Worm (Caenorhabditis elegans) whole organism, L1 larva: Measurements from ENCODE around the gene dnj-7.

Source experiments
- C04F5.9 ChIP-seq: sonication (generic microtip); optimal IDR thresholded peaks from 2 replicates; lab custom pipeline; 2016; ENCODE audit warnings: missing genetic modification characterization, missing compliant biosample characterization
- C16A3.4 ChIP-seq: fragments of 150-350 bp; optimal IDR thresholded peaks from 2 replicates; lab custom pipeline; 2014; ENCODE audit warnings: missing biosample characterization, missing genetic modification characterization
- C34B4.2 ChIP-seq: sonication (generic microtip); optimal IDR thresholded peaks from 2 replicates; lab custom pipeline; 2017; ENCODE audit warnings: mild to moderate bottlenecking, missing genetic modification characterization, missing compliant biosample characterization
- F16B12.6 ChIP-seq: fragments of 150-350 bp; optimal IDR thresholded peaks from 2 replicates; lab custom pipeline; 2014; ENCODE audit warnings: missing biosample characterization, missing genetic modification characterization
- ama-1 ChIP-seq: fragments of 150-350 bp; optimal IDR thresholded peaks from 2 replicates; lab custom pipeline; 2014
- blmp-1 ChIP-seq: fragments of 150-350 bp; optimal IDR thresholded peaks from 2 replicates; lab custom pipeline; 2014; ENCODE audit warnings: missing biosample characterization, missing genetic modification characterization
- ceh-82 ChIP-seq, 3 experiments: fragments of 150-350 bp in 1 of 3; sonication (generic microtip) in 2 of 3; optimal IDR thresholded peaks; 2 replicates each; lab custom pipeline; 2014 to 2017; ENCODE audit warnings: missing biosample characterization in 3 of 3, missing genetic modification characterization in 3 of 3
- dpl-1 ChIP-seq, 3 experiments: fragments of 150-350 bp in 2 of 3; sonication (generic microtip) in 1 of 3; optimal IDR thresholded peaks; 2 replicates each; lab custom pipeline; 2014 to 2017; ENCODE audit warnings: missing biosample characterization in 3 of 3, missing genetic modification characterization in 3 of 3, missing genetic modification reagents in 3 of 3
- dsc-1 ChIP-seq: sonication (generic microtip); optimal IDR thresholded peaks from 2 replicates; lab custom pipeline; 2016; ENCODE audit warnings: mild to moderate bottlenecking, missing genetic modification characterization, missing compliant biosample characterization
- efl-3 ChIP-seq: fragments of 200-800 bp; sonication (Bioruptor generic); optimal IDR thresholded peaks from 2 replicates; lab custom pipeline; 2018; ENCODE audit warnings: mild to moderate bottlenecking, missing genetic modification characterization, missing compliant biosample characterization
- elt-3 ChIP-seq, 6 experiments: fragments of 150-350 bp in 1 of 6; sonication (generic microtip); optimal IDR thresholded peaks; 2 replicates each; lab custom pipeline; 2017 to 2018; ENCODE audit warnings: missing biosample characterization in 6 of 6, missing genetic modification characterization in 6 of 6, inconsistent platforms in 1 of 6
- fkh-4 ChIP-seq: sonication (generic microtip); optimal IDR thresholded peaks from 2 replicates; lab custom pipeline; 2016; ENCODE audit warnings: missing compliant biosample characterization, missing genetic modification characterization, borderline replicate concordance
- fkh-8 ChIP-seq: sonication (generic microtip); optimal IDR thresholded peaks from 2 replicates; lab custom pipeline; 2016; ENCODE audit warnings: mild to moderate bottlenecking, missing genetic modification characterization, missing compliant biosample characterization
- hlh-4 ChIP-seq: sonication (generic microtip); optimal IDR thresholded peaks from 2 replicates; lab custom pipeline; 2016; ENCODE audit warnings: mild to moderate bottlenecking, missing genetic modification characterization, missing compliant biosample characterization
- hpl-2 ChIP-seq: fragments of 150-350 bp; optimal IDR thresholded peaks from 2 replicates; lab custom pipeline; 2014; ENCODE audit warnings: missing biosample characterization, missing genetic modification reagents, missing genetic modification characterization
- irx-1 ChIP-seq: sonication (generic microtip); optimal IDR thresholded peaks from 2 replicates; lab custom pipeline; 2016; ENCODE audit warnings: missing genetic modification characterization, missing compliant biosample characterization
- jun-1 ChIP-seq: fragments of 150-350 bp; optimal IDR thresholded peaks from 2 replicates; lab custom pipeline; 2014; ENCODE audit warnings: missing biosample characterization, missing genetic modification reagents, missing genetic modification characterization
- lin-14 ChIP-seq: fragments of 200-800 bp; sonication (Bioruptor generic); optimal IDR thresholded peaks from 2 replicates; lab custom pipeline; 2018; ENCODE audit warnings: mild to moderate bottlenecking, missing genetic modification characterization, moderate library complexity, missing compliant biosample characterization
- lin-39 ChIP-seq: fragments of 150-350 bp; optimal IDR thresholded peaks from 2 replicates; lab custom pipeline; 2014; ENCODE audit warnings: missing biosample characterization, missing genetic modification reagents, missing genetic modification characterization
- lir-3 ChIP-seq: sonication (generic microtip); optimal IDR thresholded peaks from 2 replicates; lab custom pipeline; 2016; ENCODE audit warnings: mild to moderate bottlenecking, missing genetic modification characterization, moderate library complexity, missing compliant biosample characterization; ENCODE audit not compliant: poor library complexity
- mdl-1 ChIP-seq, 2 experiments: fragments of 150-350 bp; optimal IDR thresholded peaks; 2 replicates each; lab custom pipeline; 2014 to 2017; ENCODE audit warnings: missing biosample characterization in 2 of 2, missing genetic modification characterization in 2 of 2, inconsistent platforms in 1 of 2
- nhr-12 ChIP-seq: sonication (generic microtip); optimal IDR thresholded peaks from 2 replicates; lab custom pipeline; 2017; ENCODE audit warnings: missing biosample characterization, missing genetic modification characterization
- nhr-20 ChIP-seq: sonication (generic microtip); optimal IDR thresholded peaks from 2 replicates; lab custom pipeline; 2016; ENCODE audit warnings: mild to moderate bottlenecking, missing genetic modification characterization, missing compliant biosample characterization
- nhr-237 ChIP-seq: fragments of 150-350 bp; optimal IDR thresholded peaks from 2 replicates; lab custom pipeline; 2014; ENCODE audit warnings: missing biosample characterization, missing genetic modification characterization
- nhr-47 ChIP-seq: sonication (generic microtip); optimal IDR thresholded peaks from 2 replicates; lab custom pipeline; 2016; ENCODE audit warnings: mild to moderate bottlenecking, missing genetic modification characterization, moderate library complexity, missing compliant biosample characterization
- nhr-76 ChIP-seq: sonication (generic microtip); optimal IDR thresholded peaks from 2 replicates; lab custom pipeline; 2017; ENCODE audit warnings: missing biosample characterization, missing genetic modification characterization
- nhr-84 ChIP-seq: sonication (generic microtip); optimal IDR thresholded peaks from 2 replicates; lab custom pipeline; 2017; ENCODE audit warnings: missing biosample characterization, missing genetic modification characterization
- nhr-85 ChIP-seq: sonication (generic microtip); peaks from one replicate; lab custom pipeline; 2016; ENCODE audit warnings: missing genetic modification characterization, inconsistent platforms, missing compliant biosample characterization
- pax-3 ChIP-seq: fragments of 200-800 bp; sonication (Bioruptor generic); optimal IDR thresholded peaks from 2 replicates; lab custom pipeline; 2018; ENCODE audit warnings: mild to moderate bottlenecking, missing genetic modification characterization, moderate library complexity, missing compliant biosample characterization
- pqm-1 ChIP-seq: sonication (generic microtip); optimal IDR thresholded peaks from 3 replicates; lab custom pipeline; 2017; ENCODE audit warnings: missing biosample characterization, missing genetic modification characterization
- snpc-4 ChIP-seq: fragments of 150-350 bp; optimal IDR thresholded peaks from 2 replicates; lab custom pipeline; 2014; ENCODE audit warnings: missing biosample characterization, missing genetic modification characterization
- sox-4 ChIP-seq: sonication (generic microtip); optimal IDR thresholded peaks from 2 replicates; lab custom pipeline; 2016; ENCODE audit warnings: missing genetic modification characterization, missing compliant biosample characterization
- swsn-7 ChIP-seq: sonication (generic microtip); optimal IDR thresholded peaks from 2 replicates; lab custom pipeline; 2016; ENCODE audit warnings: missing genetic modification characterization, missing compliant biosample characterization
- tbx-2 ChIP-seq: sonication (generic microtip); optimal IDR thresholded peaks from 2 replicates; lab custom pipeline; 2016; ENCODE audit warnings: missing genetic modification characterization, missing compliant biosample characterization
- tlp-1 ChIP-seq: fragments of 150-350 bp; optimal IDR thresholded peaks from 2 replicates; lab custom pipeline; 2014; ENCODE audit warnings: missing biosample characterization, missing genetic modification characterization
- unc-130 ChIP-seq: fragments of 150-350 bp; optimal IDR thresholded peaks from 2 replicates; lab custom pipeline; 2017; ENCODE audit warnings: missing biosample characterization, missing genetic modification characterization, inconsistent platforms
- unc-98 ChIP-seq: fragments of 200-800 bp; sonication (Bioruptor generic); IDR thresholded peaks from 2 replicates; pipeline ENCODE4 v1.3.6; 2022; ENCODE audit warnings: missing genetic modification characterization, missing compliant biosample characterization
- vab-15 ChIP-seq: sonication (generic microtip); optimal IDR thresholded peaks from 2 replicates; lab custom pipeline; 2017; ENCODE audit warnings: missing genotype, mild to moderate bottlenecking, missing genetic modification characterization, missing compliant biosample characterization
- xbp-1 ChIP-seq: sonication (generic microtip); optimal IDR thresholded peaks from 2 replicates; lab custom pipeline; 2016; ENCODE audit warnings: missing genetic modification characterization, missing compliant biosample characterization
- zip-4 ChIP-seq: fragments of 200-800 bp; sonication (Bioruptor generic); optimal IDR thresholded peaks from 2 replicates; lab custom pipeline; 2018; ENCODE audit warnings: mild to moderate bottlenecking, missing genetic modification characterization, moderate library complexity, missing compliant biosample characterization

The dnj-7 gene

ce11 chrX:7181627-7182026 lies 12.7 kb upstream of the dnj-7 start (continued):
- peak; percentile 48 for TF ChIP-seq sox-4
- TF ChIP-seq unc-130 (tag; lab: Kevin White, UChicago), result peak; percentile 54
- TF ChIP-seq unc-98 (GFP tag; lab: Robert Waterston, UW), result no peak
- TF ChIP-seq jun-1 (tag; lab: Kevin White, UChicago), result peak; percentile 96
- TF ChIP-seq nhr-76, result no peak
- TF ChIP-seq elt-3 (tag; optimal IDR thresholded peaks at IDR 0.05; lab: Kevin White, UChicago), result peak in 5 of 6 experiments; percentile 17 to 98 (median 85)
- peak; percentile 95 for TF ChIP-seq nhr-20 (tag; lab: Kevin White, UChicago)
- peak; percentile 81 for TF ChIP-seq swsn-7 (tag; lab: Kevin White, UChicago)
- peak; percentile 86 for TF ChIP-seq nhr-237
- peak; percentile 11 to 41 (median 36) for TF ChIP-seq dpl-1 (GFP tag; optimal IDR thresholded peaks at IDR 0.05; lab: Kevin White, UChicago)
- TF ChIP-seq dsc-1, result peak; percentile 69
- TF ChIP-seq nhr-85 (tag; lab: Kevin White, UChicago), result peak; percentile 96
- TF ChIP-seq lin-39 (tag; lab: Kevin White, UChicago), result peak; percentile 53
- TF ChIP-seq pax-3, result peak; percentile 74
- peak; percentile 46 for TF ChIP-seq snpc-4 (tag; lab: Kevin White, UChicago)
- no peak for TF ChIP-seq nhr-12 (tag; lab: Kevin White, UChicago)
- TF ChIP-seq vab-15 (tag; lab: Kevin White, UChicago), result peak; percentile 55
- TF ChIP-seq C34B4.2 (tag; lab: Kevin White, UChicago), result no peak
- peak; percentile 42 to 82 (median 71) for TF ChIP-seq ceh-82 (tag; optimal IDR thresholded peaks at IDR 0.05; lab: Kevin White, UChicago)
- no peak for TF ChIP-seq ama-1 (lab: Kevin White, UChicago)
- peak; percentile 96 for TF ChIP-seq hpl-2 (GFP tag; lab: Kevin White, UChicago)
- TF ChIP-seq nhr-47 (tag; lab: Kevin White, UChicago), result peak; percentile 94
- TF ChIP-seq lin-14, result peak; percentile 83
- peak; percentile 44 for TF ChIP-seq blmp-1 (tag; lab: Kevin White, UChicago)
- TF ChIP-seq F16B12.6, result no peak
- TF ChIP-seq nhr-84 (tag; lab: Kevin White, UChicago), result no peak
- peak; percentile 94 for TF ChIP-seq xbp-1 (tag; lab: Kevin White, UChicago)
- peak in 1 of 2 experiments; percentile 80 for TF ChIP-seq mdl-1 (tag; optimal IDR thresholded peaks at IDR 0.05; lab: Kevin White, UChicago)
- TF ChIP-seq efl-3 (GFP tag; lab: Kevin White, UChicago), result peak; percentile 61
- TF ChIP-seq fkh-8 (tag; lab: Kevin White, UChicago), result no peak
- TF ChIP-seq zip-4 (GFP tag; lab: Kevin White, UChicago), result peak; percentile 79
- TF ChIP-seq pqm-1 (tag; lab: Kevin White, UChicago), result peak; percentile 17

- no peak for TF ChIP-seq hlh-4 (tag; lab: Kevin White, UChicago)
Observed at ce11 chrX:7187602-7188001, 6.8 kb upstream of the dnj-7 start, which contains the start of gene C55B6.4. Gene C55B6.4 (minus strand): TSS chrX:7187702.

DNA sequence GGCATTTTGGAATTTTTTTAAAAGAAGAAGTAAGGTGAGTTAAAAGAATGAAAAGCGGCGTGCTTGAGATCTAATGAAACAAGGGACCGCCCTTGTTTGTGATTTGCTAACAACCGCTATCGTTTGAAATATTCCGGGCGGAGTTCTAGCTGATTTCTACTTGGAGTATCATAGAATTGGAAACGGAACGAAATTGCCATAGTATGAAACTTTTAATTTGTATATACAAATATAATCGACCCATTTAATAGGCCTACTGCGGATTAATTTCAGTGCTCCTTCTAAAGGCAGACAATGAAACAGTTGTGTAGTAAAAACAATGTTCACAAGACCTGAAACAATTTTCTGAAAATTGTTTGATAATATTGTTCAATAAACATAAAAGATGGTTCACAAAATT lies 2.5 kb upstream of the dnj-7 start, which contains the start of gene C55B6.7:
Gene C55B6.7, minus strand, starts transcription at position 101 of the 400 bp plus-strand sequence.
- no peak for TF ChIP-seq nhr-20 (tag; lab: Kevin White, UChicago)
- TF ChIP-seq fkh-4, result no peak
- TF ChIP-seq pax-3, result no peak
- TF ChIP-seq irx-1 (tag; lab: Kevin White, UChicago), result no peak
- TF ChIP-seq ama-1 (lab: Kevin White, UChicago), result no peak
- no peak for TF ChIP-seq C16A3.4
- TF ChIP-seq C04F5.9 (tag; lab: Kevin White, UChicago), result no peak
- TF ChIP-seq dpl-1 (GFP tag; optimal IDR thresholded peaks at IDR 0.05; lab: Kevin White, UChicago), result no peak
- no peak for TF ChIP-seq tlp-1 (tag; lab: Kevin White, UChicago)
- TF ChIP-seq lir-3, result no peak
- no peak for TF ChIP-seq lin-14
- no peak for TF ChIP-seq mdl-1 (tag; optimal IDR thresholded peaks at IDR 0.05; lab: Kevin White, UChicago)
- TF ChIP-seq tbx-2 (tag; lab: Kevin White, UChicago), result no peak
- TF ChIP-seq hpl-2 (GFP tag; lab: Kevin White, UChicago), result no peak
